Fruit fly (Drosophila melanogaster): ENCODE measurements around the gene S6k.

S6k gene

dm6 chr3L:5749616-5750336 is 61.0 kb downstream of the S6k start:
- peak; percentile 8 for TF ChIP-seq CG17801 (GFP tag; optimal IDR thresholded peaks at IDR 0.05; ENCODE audit: partially characterized antibody)

Measured in ovary, adult (tissue).